Fruit fly (Drosophila melanogaster): ENCODE results near the gene NdufV3.
A peak's percentile ranks its signal among the peaks of the same experiment; 100 is the strongest.

The NdufV3 gene

dm6 chrX:11369374-11369773, 19.6 kb downstream of the NdufV3 start, which contains the start of gene dlg1:
dlg1 (plus strand) TSS chrX:11369665.
- TF ChIP-seq EcR (GFP tag; optimal IDR thresholded peaks at IDR 0.05): no peak
- no peak for TF ChIP-seq CG8478 (optimal IDR thresholded peaks at IDR 0.05)
- no peak for TF ChIP-seq usp (GFP tag; optimal IDR thresholded peaks at IDR 0.05)
- no peak for TF ChIP-seq Dll (optimal IDR thresholded peaks at IDR 0.05)
- TF ChIP-seq pan (optimal IDR thresholded peaks at IDR 0.05): no peak
- no peak for TF ChIP-seq psq (optimal IDR thresholded peaks at IDR 0.05)

- TF ChIP-seq CG8478 (optimal IDR thresholded peaks at IDR 0.05) (no peak), usp (GFP tag; optimal IDR thresholded peaks at IDR 0.05) (no peak), Dll (optimal IDR thresholded peaks at IDR 0.05) (no peak), pan (optimal IDR thresholded peaks at IDR 0.05) (no peak), psq (optimal IDR thresholded peaks at IDR 0.05) (no peak), EcR (GFP tag; optimal IDR thresholded peaks at IDR 0.05) (no peak)
These were observed 21.0 kb downstream of the NdufV3 start for dm6 chrX:11370792-11371191.

DNA sequence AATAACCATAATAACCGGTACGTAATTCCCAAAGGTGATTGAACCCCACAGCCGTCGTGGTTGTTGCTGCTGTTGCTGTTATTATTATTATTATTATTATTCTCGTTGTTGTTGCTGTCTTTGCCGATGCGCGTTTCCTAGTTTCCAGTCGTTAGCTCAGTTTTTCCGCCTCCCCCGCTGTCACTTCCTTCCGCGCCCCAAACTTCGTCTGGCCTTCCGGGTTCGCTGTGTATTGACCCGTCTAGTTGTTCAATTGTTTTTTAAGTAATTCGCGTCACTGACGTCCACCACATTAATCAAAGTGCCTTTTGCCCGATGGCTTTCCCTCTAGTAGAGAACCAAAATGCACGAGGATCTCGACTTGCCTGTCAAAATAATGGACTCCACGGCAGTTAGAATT, 21.8 kb downstream of the NdufV3 start:
- TF ChIP-seq usp (GFP tag; optimal IDR thresholded peaks at IDR 0.05): no peak
- TF ChIP-seq CG8478 (optimal IDR thresholded peaks at IDR 0.05): no peak
- no peak for TF ChIP-seq pan (optimal IDR thresholded peaks at IDR 0.05)

- TF ChIP-seq Dll (optimal IDR thresholded peaks at IDR 0.05) (peak; percentile 69), CG8478 (optimal IDR thresholded peaks at IDR 0.05) (no peak)
These were observed 23.2 kb downstream of the NdufV3 start for dm6 chrX:11372764-11373712.

DNA sequence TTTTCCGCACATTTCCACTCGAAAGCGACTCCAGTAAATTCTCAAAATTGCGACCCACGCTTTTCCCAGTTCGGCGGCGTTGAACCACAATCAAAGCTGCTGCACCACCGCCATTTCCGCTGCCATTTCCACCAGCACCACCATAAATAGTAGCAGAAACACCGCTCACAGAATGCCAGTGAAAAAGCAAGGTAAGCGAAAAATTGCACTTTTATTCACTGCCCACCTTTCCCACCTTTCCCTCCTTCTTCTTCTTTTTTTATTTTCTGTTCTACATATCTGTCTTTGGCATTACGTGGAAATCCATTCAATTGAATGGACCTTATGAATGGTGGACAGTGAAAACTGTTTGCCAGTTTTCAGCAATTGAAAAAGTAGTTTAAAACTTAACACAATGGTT, 24.5 kb downstream of the NdufV3 start:
- TF ChIP-seq Dll (optimal IDR thresholded peaks at IDR 0.05) (no peak), usp (GFP tag; optimal IDR thresholded peaks at IDR 0.05) (no peak), EcR (GFP tag; optimal IDR thresholded peaks at IDR 0.05) (no peak), pan (optimal IDR thresholded peaks at IDR 0.05) (no peak)

dm6 chrX:11378388-11378787, 28.6 kb downstream of the NdufV3 start:
- TF ChIP-seq CG8478 (optimal IDR thresholded peaks at IDR 0.05) (no peak), pan (optimal IDR thresholded peaks at IDR 0.05) (no peak), psq (optimal IDR thresholded peaks at IDR 0.05) (no peak), EcR (GFP tag; optimal IDR thresholded peaks at IDR 0.05) (no peak), usp (GFP tag; optimal IDR thresholded peaks at IDR 0.05) (no peak), Dll (optimal IDR thresholded peaks at IDR 0.05) (no peak)

DNA sequence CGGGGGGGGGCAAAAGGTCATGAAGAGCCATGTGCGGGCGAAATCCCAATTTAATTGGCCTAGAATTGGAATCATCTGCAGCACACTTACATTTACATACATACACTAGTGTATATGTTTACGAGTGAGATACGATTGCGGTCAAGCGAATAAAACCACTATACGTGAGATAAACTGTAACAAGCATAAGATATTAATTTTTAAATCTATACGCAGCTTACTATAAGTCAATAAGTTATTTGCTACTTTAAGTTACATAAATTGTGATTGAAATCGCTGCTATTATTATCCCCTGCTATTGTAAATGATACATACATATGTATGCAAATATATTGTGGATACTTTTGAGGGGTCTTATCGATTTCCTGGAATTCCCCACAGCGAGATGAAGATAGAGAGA, 29.3 kb downstream of the NdufV3 start:
- no peak for TF ChIP-seq Dll (optimal IDR thresholded peaks at IDR 0.05)
- no peak for TF ChIP-seq CG8478 (optimal IDR thresholded peaks at IDR 0.05)
- no peak for TF ChIP-seq EcR (GFP tag; optimal IDR thresholded peaks at IDR 0.05)
- TF ChIP-seq pan (optimal IDR thresholded peaks at IDR 0.05): no peak
- no peak for TF ChIP-seq psq (optimal IDR thresholded peaks at IDR 0.05)
- TF ChIP-seq usp (GFP tag; optimal IDR thresholded peaks at IDR 0.05): no peak

dm6 chrX:11379747-11380146, 29.9 kb downstream of the NdufV3 start:
- TF ChIP-seq pan (optimal IDR thresholded peaks at IDR 0.05) (no peak), EcR (GFP tag; optimal IDR thresholded peaks at IDR 0.05) (no peak), psq (optimal IDR thresholded peaks at IDR 0.05) (no peak), usp (GFP tag; optimal IDR thresholded peaks at IDR 0.05) (no peak), CG8478 (optimal IDR thresholded peaks at IDR 0.05) (no peak), Dll (optimal IDR thresholded peaks at IDR 0.05) (no peak)

DNA sequence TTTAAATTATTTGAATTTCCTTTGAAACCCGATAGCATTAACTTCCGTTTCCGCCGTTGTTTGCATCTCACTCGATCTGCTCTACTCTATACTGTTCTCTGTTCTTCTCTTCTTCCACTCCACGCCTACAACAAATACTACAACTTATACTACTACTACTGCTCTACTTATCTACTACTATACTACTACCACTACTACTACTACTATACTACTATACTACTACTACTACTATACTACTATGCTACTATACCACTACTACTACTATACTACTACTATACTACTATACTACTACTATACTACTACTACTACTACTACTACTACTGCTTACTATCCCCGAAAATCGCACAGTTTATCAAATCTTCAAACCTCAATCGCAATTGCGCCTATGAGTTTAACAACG, 32.8 kb downstream of the NdufV3 start:
- TF ChIP-seq psq (optimal IDR thresholded peaks at IDR 0.05) (no peak), usp (GFP tag; optimal IDR thresholded peaks at IDR 0.05) (no peak), CG8478 (optimal IDR thresholded peaks at IDR 0.05) (no peak)

- no peak for TF ChIP-seq psq (optimal IDR thresholded peaks at IDR 0.05)
- no peak for TF ChIP-seq usp (GFP tag; optimal IDR thresholded peaks at IDR 0.05)
- no peak for TF ChIP-seq CG8478 (optimal IDR thresholded peaks at IDR 0.05)
- no peak for TF ChIP-seq pan (optimal IDR thresholded peaks at IDR 0.05)
- TF ChIP-seq EcR (GFP tag; optimal IDR thresholded peaks at IDR 0.05): no peak
- TF ChIP-seq Dll (optimal IDR thresholded peaks at IDR 0.05): no peak
These were observed 33.7 kb downstream of the NdufV3 start for dm6 chrX:11383530-11383929.

- TF ChIP-seq EcR (GFP tag; optimal IDR thresholded peaks at IDR 0.05) (no peak), psq (optimal IDR thresholded peaks at IDR 0.05) (no peak), usp (GFP tag; optimal IDR thresholded peaks at IDR 0.05) (no peak), pan (optimal IDR thresholded peaks at IDR 0.05) (no peak), CG8478 (optimal IDR thresholded peaks at IDR 0.05) (no peak), Dll (optimal IDR thresholded peaks at IDR 0.05) (no peak)
These were observed 34.2 kb downstream of the NdufV3 start for dm6 chrX:11384023-11384444.

DNA sequence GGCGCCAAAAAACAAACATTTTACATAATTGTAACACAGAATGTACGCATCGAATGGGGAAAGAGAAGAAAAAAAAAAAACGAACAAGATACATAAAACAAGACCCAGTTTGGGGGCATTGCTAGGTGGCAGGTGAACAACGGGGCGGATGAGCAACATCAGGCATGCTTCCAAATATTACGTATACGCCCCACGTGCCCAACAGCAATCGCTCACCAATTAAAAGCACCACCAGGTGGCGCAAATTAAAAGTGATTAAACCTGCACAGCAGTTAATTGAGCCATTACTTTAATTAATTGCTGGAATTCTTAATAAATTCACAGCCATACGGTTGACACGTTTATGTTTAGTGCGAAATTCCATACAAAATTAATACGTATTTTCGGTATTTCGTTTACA, 35.7 kb downstream of the NdufV3 start:
- TF ChIP-seq psq (optimal IDR thresholded peaks at IDR 0.05): no peak
- TF ChIP-seq pan (optimal IDR thresholded peaks at IDR 0.05): no peak
- no peak for TF ChIP-seq CG8478 (optimal IDR thresholded peaks at IDR 0.05)
- TF ChIP-seq usp (GFP tag; optimal IDR thresholded peaks at IDR 0.05): no peak
- TF ChIP-seq EcR (GFP tag; optimal IDR thresholded peaks at IDR 0.05): no peak
- no peak for TF ChIP-seq Dll (optimal IDR thresholded peaks at IDR 0.05)

Measured in whole organism.